Worm (Caenorhabditis elegans) whole organism, L1 larva: ENCODE measurements around the gene ints-6.

Experiments used
- C04F5.9 ChIP-seq: sonication (generic microtip); optimal IDR thresholded peaks from 2 replicates; lab custom pipeline; 2016; ENCODE audit warnings: missing genetic modification characterization, missing compliant biosample characterization
- C34B4.2 ChIP-seq: sonication (generic microtip); optimal IDR thresholded peaks from 2 replicates; lab custom pipeline; 2017; ENCODE audit warnings: mild to moderate bottlenecking, missing genetic modification characterization, missing compliant biosample characterization
- aha-1 ChIP-seq: fragments of 150-350 bp; optimal IDR thresholded peaks from 2 replicates; lab custom pipeline; 2014; ENCODE audit warnings: missing biosample characterization, missing genetic modification characterization
- alr-1 ChIP-seq: fragments of 200-800 bp; sonication (Bioruptor generic); optimal IDR thresholded peaks from 2 replicates; lab custom pipeline; 2018; ENCODE audit warnings: borderline replicate concordance, mild to moderate bottlenecking, missing genetic modification characterization, missing compliant biosample characterization
- aly-2 ChIP-seq: fragments of 150-350 bp; optimal IDR thresholded peaks from 2 replicates; lab custom pipeline; 2014; ENCODE audit warnings: missing biosample characterization, missing genetic modification characterization
- ceh-8 ChIP-seq: fragments of 200-800 bp; sonication (Bioruptor generic); optimal IDR thresholded peaks from 2 replicates; lab custom pipeline; 2018; ENCODE audit warnings: mild to moderate bottlenecking, missing genetic modification characterization, moderate library complexity, missing compliant biosample characterization
- ceh-82 ChIP-seq, 3 experiments: fragments of 150-350 bp in 1 of 3; sonication (generic microtip) in 2 of 3; optimal IDR thresholded peaks; 2 replicates each; lab custom pipeline; 2014 to 2017; ENCODE audit warnings: missing biosample characterization in 3 of 3, missing genetic modification characterization in 3 of 3
- ceh-88 ChIP-seq: fragments of 200-800 bp; sonication (Bioruptor generic); IDR thresholded peaks from 2 replicates; pipeline ENCODE4 v1.3.6; 2022; ENCODE audit warnings: missing genetic modification characterization, missing compliant biosample characterization
- efl-3 ChIP-seq: fragments of 200-800 bp; sonication (Bioruptor generic); optimal IDR thresholded peaks from 2 replicates; lab custom pipeline; 2018; ENCODE audit warnings: mild to moderate bottlenecking, missing genetic modification characterization, missing compliant biosample characterization
- elt-3 ChIP-seq, 6 experiments: fragments of 150-350 bp in 1 of 6; sonication (generic microtip); optimal IDR thresholded peaks; 2 replicates each; lab custom pipeline; 2017 to 2018; ENCODE audit warnings: missing biosample characterization in 6 of 6, missing genetic modification characterization in 6 of 6, inconsistent platforms in 1 of 6
- ets-5 ChIP-seq: fragments of 200-800 bp; sonication (Bioruptor generic); IDR thresholded peaks from 2 replicates; pipeline ENCODE4 v1.3.6; 2022; ENCODE audit warnings: missing genetic modification characterization, missing compliant biosample characterization
- fkh-8 ChIP-seq: sonication (generic microtip); optimal IDR thresholded peaks from 2 replicates; lab custom pipeline; 2016; ENCODE audit warnings: mild to moderate bottlenecking, missing genetic modification characterization, missing compliant biosample characterization
- fos-1 ChIP-seq: fragments of 150-350 bp; optimal IDR thresholded peaks from 2 replicates; lab custom pipeline; 2014; ENCODE audit warnings: missing biosample characterization, missing genetic modification characterization
- grh-1 ChIP-seq: fragments of 200-800 bp; sonication (Bioruptor generic); IDR thresholded peaks from 2 replicates; pipeline ENCODE4 v1.3.6; 2022; ENCODE audit warnings: missing genetic modification reagents, missing genetic modification characterization, missing compliant biosample characterization
- hlh-17 ChIP-seq: fragments of 200-800 bp; sonication (Bioruptor generic); optimal IDR thresholded peaks from 2 replicates; lab custom pipeline; 2018; ENCODE audit warnings: missing genetic modification characterization, mild to moderate bottlenecking, missing compliant biosample characterization, moderate library complexity, borderline replicate concordance
- hlh-4 ChIP-seq: sonication (generic microtip); optimal IDR thresholded peaks from 2 replicates; lab custom pipeline; 2016; ENCODE audit warnings: mild to moderate bottlenecking, missing genetic modification characterization, missing compliant biosample characterization
- irx-1 ChIP-seq: sonication (generic microtip); optimal IDR thresholded peaks from 2 replicates; lab custom pipeline; 2016; ENCODE audit warnings: missing genetic modification characterization, missing compliant biosample characterization
- isw-1 ChIP-seq: fragments of 200-800 bp; sonication (Bioruptor generic); IDR thresholded peaks from 2 replicates; pipeline ENCODE4 v1.3.6; 2022; ENCODE audit warnings: missing genetic modification characterization, missing compliant biosample characterization
- jun-1 ChIP-seq: fragments of 150-350 bp; optimal IDR thresholded peaks from 2 replicates; lab custom pipeline; 2014; ENCODE audit warnings: missing biosample characterization, missing genetic modification reagents, missing genetic modification characterization
- lin-39 ChIP-seq: fragments of 150-350 bp; optimal IDR thresholded peaks from 2 replicates; lab custom pipeline; 2014; ENCODE audit warnings: missing biosample characterization, missing genetic modification reagents, missing genetic modification characterization
- mab-9 ChIP-seq: fragments of 200-800 bp; sonication (Bioruptor generic); IDR thresholded peaks from 2 replicates; pipeline ENCODE4 v1.3.6; 2022; ENCODE audit warnings: missing genetic modification reagents, missing genetic modification characterization, missing compliant biosample characterization
- mef-2 ChIP-seq: fragments of 150-350 bp; optimal IDR thresholded peaks from 2 replicates; lab custom pipeline; 2014; ENCODE audit warnings: missing biosample characterization, missing genetic modification characterization
- mep-1 ChIP-seq: fragments of 150-350 bp; optimal IDR thresholded peaks from 2 replicates; lab custom pipeline; 2014; ENCODE audit warnings: missing biosample characterization, missing genetic modification characterization
- nhr-19 ChIP-seq: fragments of 200-800 bp; sonication (Bioruptor generic); conservative IDR thresholded peaks from 2 replicates; pipeline ENCODE4 v1.3.6; 2022; ENCODE audit warnings: missing genetic modification characterization, missing compliant biosample characterization
- nhr-20 ChIP-seq: sonication (generic microtip); optimal IDR thresholded peaks from 2 replicates; lab custom pipeline; 2016; ENCODE audit warnings: mild to moderate bottlenecking, missing genetic modification characterization, missing compliant biosample characterization
- nhr-28 ChIP-seq: fragments of 150-350 bp; optimal IDR thresholded peaks from 2 replicates; lab custom pipeline; 2014; ENCODE audit warnings: missing biosample characterization, missing genetic modification characterization
- nhr-47 ChIP-seq: sonication (generic microtip); optimal IDR thresholded peaks from 2 replicates; lab custom pipeline; 2016; ENCODE audit warnings: mild to moderate bottlenecking, missing genetic modification characterization, moderate library complexity, missing compliant biosample characterization
- nhr-76 ChIP-seq: sonication (generic microtip); optimal IDR thresholded peaks from 2 replicates; lab custom pipeline; 2017; ENCODE audit warnings: missing biosample characterization, missing genetic modification characterization
- nhr-84 ChIP-seq: sonication (generic microtip); optimal IDR thresholded peaks from 2 replicates; lab custom pipeline; 2017; ENCODE audit warnings: missing biosample characterization, missing genetic modification characterization
- nhr-85 ChIP-seq: sonication (generic microtip); peaks from one replicate; lab custom pipeline; 2016; ENCODE audit warnings: missing genetic modification characterization, inconsistent platforms, missing compliant biosample characterization
- pag-3 ChIP-seq: sonication (generic microtip); optimal IDR thresholded peaks from 2 replicates; lab custom pipeline; 2017; ENCODE audit warnings: missing genetic modification characterization, mild to moderate bottlenecking, missing compliant biosample characterization, antibody characterized with exemption, borderline replicate concordance; ENCODE audit not compliant: insufficient read depth
- pqm-1 ChIP-seq: sonication (generic microtip); optimal IDR thresholded peaks from 3 replicates; lab custom pipeline; 2017; ENCODE audit warnings: missing biosample characterization, missing genetic modification characterization
- rnt-1 ChIP-seq: sonication (generic microtip); optimal IDR thresholded peaks from 2 replicates; lab custom pipeline; 2016; ENCODE audit warnings: mild to moderate bottlenecking, missing genetic modification characterization, moderate library complexity, missing compliant biosample characterization
- snpc-4 ChIP-seq: fragments of 150-350 bp; optimal IDR thresholded peaks from 2 replicates; lab custom pipeline; 2014; ENCODE audit warnings: missing biosample characterization, missing genetic modification characterization
- snu-23 ChIP-seq: sonication (generic microtip); optimal IDR thresholded peaks from 2 replicates; lab custom pipeline; 2016; ENCODE audit warnings: missing genetic modification characterization, missing compliant biosample characterization
- sptf-1 ChIP-seq: fragments of 150-350 bp; optimal IDR thresholded peaks from 2 replicates; lab custom pipeline; 2014; ENCODE audit warnings: missing biosample characterization, missing genetic modification characterization
- sup-37 ChIP-seq: fragments of 200-800 bp; sonication (Bioruptor generic); optimal IDR thresholded peaks from 2 replicates; lab custom pipeline; 2018; ENCODE audit warnings: mild to moderate bottlenecking, missing genetic modification characterization, missing compliant biosample characterization
- swsn-7 ChIP-seq: sonication (generic microtip); optimal IDR thresholded peaks from 2 replicates; lab custom pipeline; 2016; ENCODE audit warnings: missing genetic modification characterization, missing compliant biosample characterization
- unc-130 ChIP-seq: fragments of 150-350 bp; optimal IDR thresholded peaks from 2 replicates; lab custom pipeline; 2017; ENCODE audit warnings: missing biosample characterization, missing genetic modification characterization, inconsistent platforms
- unc-30 ChIP-seq: sonication (generic microtip); optimal IDR thresholded peaks from 2 replicates; lab custom pipeline; 2017; ENCODE audit warnings: missing biosample characterization, missing genetic modification characterization
- zag-1 ChIP-seq: fragments of 150-350 bp; optimal IDR thresholded peaks from 2 replicates; lab custom pipeline; 2014; ENCODE audit warnings: missing biosample characterization, missing genetic modification characterization
- ztf-4 ChIP-seq: fragments of 150-350 bp; optimal IDR thresholded peaks from 2 replicates; lab custom pipeline; 2014; ENCODE audit warnings: missing biosample characterization, missing genetic modification characterization

The ints-6 gene

DNA sequence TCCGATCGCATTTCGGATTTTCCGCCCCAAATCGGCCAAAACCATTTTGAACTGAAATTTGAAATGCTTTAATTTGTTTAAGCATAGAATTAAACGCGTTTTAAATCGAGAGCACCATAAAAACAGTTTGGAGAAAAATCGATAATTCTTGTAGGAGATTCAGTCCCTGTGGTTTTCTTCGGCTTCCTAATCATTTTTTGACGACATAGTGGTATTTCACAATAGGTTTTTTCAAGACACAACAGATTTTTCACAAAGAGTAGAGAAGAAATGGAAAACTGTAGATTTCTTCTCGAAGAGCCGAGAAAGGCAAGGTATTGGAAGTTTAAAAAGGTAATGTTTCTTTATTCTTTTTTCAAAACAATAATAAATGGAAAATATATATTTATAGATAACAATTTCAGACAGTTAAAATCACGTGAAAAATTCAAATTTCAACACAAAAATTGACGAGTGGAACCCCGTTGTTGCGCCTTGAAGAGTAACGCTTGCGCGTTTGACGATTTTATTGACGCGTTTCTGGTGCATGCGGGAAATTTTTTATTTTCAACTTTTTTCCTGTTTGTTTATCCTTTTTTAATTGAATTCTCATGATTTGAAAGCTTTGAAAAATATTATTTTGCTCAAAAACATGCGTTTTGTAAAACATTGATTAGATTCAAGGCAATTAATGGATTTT, 52.2 kb downstream of the ints-6 start, which contains the start of gene F21D5.7 (continued):
- peak; percentile 43 for TF ChIP-seq aha-1 (tag; lab: Kevin White, UChicago)
- TF ChIP-seq efl-3: no peak
- no peak for TF ChIP-seq sup-37 (GFP tag; lab: Kevin White, UChicago)
- TF ChIP-seq aly-2 (tag; lab: Kevin White, UChicago): no peak
- no peak for TF ChIP-seq pqm-1
- no peak for TF ChIP-seq hlh-4 (tag; lab: Kevin White, UChicago)
- no peak for TF ChIP-seq nhr-84
- no peak for TF ChIP-seq unc-30
- peak; percentile 89 for TF ChIP-seq nhr-85
- TF ChIP-seq snu-23 (GFP tag; lab: Kevin White, UChicago): peak; percentile 87
- TF ChIP-seq grh-1: peak; percentile 61
- no peak for TF ChIP-seq C34B4.2 (tag; lab: Kevin White, UChicago)
- TF ChIP-seq rnt-1 (tag; lab: Kevin White, UChicago): peak; percentile 87
- peak; percentile 83 for TF ChIP-seq nhr-20
- TF ChIP-seq ets-5 (GFP tag; lab: Robert Waterston, UW): no peak
- TF ChIP-seq mab-9 (GFP tag; lab: Robert Waterston, UW): no peak
- TF ChIP-seq swsn-7 (tag; lab: Kevin White, UChicago): peak; percentile 85
- peak; percentile 84 for TF ChIP-seq nhr-19
- peak; percentile 68 for TF ChIP-seq isw-1
- TF ChIP-seq nhr-76 (tag; lab: Kevin White, UChicago): no peak
- peak; percentile 70 to 79 (median 73) for TF ChIP-seq ceh-82 (tag; optimal IDR thresholded peaks at IDR 0.05; lab: Kevin White, UChicago)
- peak; percentile 90 for TF ChIP-seq mep-1 (tag; lab: Kevin White, UChicago)
- peak; percentile 46 for TF ChIP-seq fkh-8 (tag; lab: Kevin White, UChicago)
- no peak for TF ChIP-seq pag-3
- peak; percentile 62 for TF ChIP-seq C04F5.9 (tag; lab: Kevin White, UChicago)
- peak; percentile 58 for TF ChIP-seq fos-1 (tag; lab: Kevin White, UChicago)
- peak; percentile 45 for TF ChIP-seq snpc-4
- TF ChIP-seq unc-130 (tag; lab: Kevin White, UChicago): peak; percentile 60
- no peak for TF ChIP-seq nhr-28 (tag; lab: Kevin White, UChicago)
- TF ChIP-seq alr-1: no peak
- TF ChIP-seq hlh-17 (GFP tag; lab: Kevin White, UChicago): no peak
- no peak for TF ChIP-seq ceh-8 (GFP tag; lab: Kevin White, UChicago)
- TF ChIP-seq sptf-1 (tag; lab: Kevin White, UChicago): no peak

DNA sequence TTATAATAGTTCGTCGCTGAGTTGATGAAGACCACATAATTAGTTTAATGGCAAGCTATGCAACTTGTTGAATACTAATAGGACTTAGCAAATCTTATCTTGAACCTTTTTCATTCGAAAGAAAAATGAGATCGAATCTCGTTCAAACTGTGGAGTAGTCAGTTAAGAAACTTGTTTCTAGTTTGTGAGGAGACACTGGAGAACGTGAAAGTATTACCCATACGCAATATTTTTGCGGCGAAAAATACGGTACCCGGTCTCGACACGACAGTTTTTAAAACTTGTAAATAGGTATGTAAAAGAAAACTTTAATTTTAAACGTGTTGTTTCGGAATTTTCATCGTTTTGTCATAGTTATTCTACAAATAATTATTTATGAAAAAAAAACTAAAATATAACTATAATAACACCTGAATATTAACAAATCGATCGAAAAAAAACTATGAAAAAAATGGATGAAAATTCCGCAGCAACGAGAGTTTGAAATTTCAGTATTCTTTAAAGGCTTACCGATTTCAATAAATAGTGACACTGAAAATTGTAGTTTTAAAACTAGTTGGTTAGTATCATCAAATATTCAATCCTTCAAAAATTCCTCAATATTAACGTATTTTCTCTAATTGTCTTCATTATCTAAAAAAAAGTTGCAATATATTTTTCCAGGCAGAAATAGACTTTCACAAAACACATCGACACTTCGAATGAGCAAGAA, 54.2 kb downstream of the ints-6 start, which contains the start of the genes F20C5.7 and parg-1:
TSS of gene F20C5.7 (minus strand) at position 101 of the 712 bp plus-strand sequence.
TSS of gene parg-1 (plus strand) at position 662 of the 712 bp plus-strand sequence.
- TF ChIP-seq elt-3 (tag; optimal IDR thresholded peaks at IDR 0.05; lab: Kevin White, UChicago) (no peak), alr-1 (no peak), ceh-88 (GFP tag; lab: Robert Waterston, UW) (no peak), mep-1 (tag; lab: Kevin White, UChicago) (no peak), C04F5.9 (tag; lab: Kevin White, UChicago) (no peak), nhr-28 (tag; lab: Kevin White, UChicago) (no peak), nhr-47 (tag; lab: Kevin White, UChicago) (no peak), irx-1 (no peak), lin-39 (tag; lab: Kevin White, UChicago) (no peak), nhr-20 (no peak), nhr-85 (no peak), hlh-17 (GFP tag; lab: Kevin White, UChicago) (no peak), mef-2 (tag; lab: Kevin White, UChicago) (no peak), jun-1 (tag; lab: Kevin White, UChicago) (no peak), zag-1 (no peak), ztf-4 (tag; lab: Kevin White, UChicago) (no peak)
